Fruit fly (Drosophila melanogaster): ENCODE results near the gene CG4956.

dm6 chr3R:25776137-25776536 lies 2.0 kb downstream of the CG4956 start, which contains the start of gene CG17196:
- TF ChIP-seq CG8119 (GFP tag; IDR thresholded peaks at IDR 0.05) (no peak), OdsH (GFP tag; optimal IDR thresholded peaks at IDR 0.05) (no peak), pdm3 (GFP tag; optimal IDR thresholded peaks at IDR 0.05) (no peak), vri (GFP tag; optimal IDR thresholded peaks at IDR 0.05) (no peak), CG6276 (GFP tag; optimal IDR thresholded peaks at IDR 0.05) (no peak), Sox15 (GFP tag; optimal IDR thresholded peaks at IDR 0.05) (no peak), Hr39 (GFP tag; optimal IDR thresholded peaks at IDR 0.05) (no peak)

Measured in whole organism, prepupa.